Worm (Caenorhabditis elegans) whole organism, L4 larva: Measurements from ENCODE around the gene toe-1.

Experiments used
- Y75B8A.6 ChIP-seq: fragments of 200-800 bp; sonication (Bioruptor generic); IDR thresholded peaks from 2 replicates; pipeline ENCODE4 v1.3.6; 2022; ENCODE audit warnings: missing genetic modification reagents, missing genetic modification characterization, missing compliant biosample characterization
- aly-2 ChIP-seq: sonication (generic microtip); optimal IDR thresholded peaks from 2 replicates; lab custom pipeline; 2018; ENCODE audit warnings: missing biosample characterization, missing genetic modification characterization
- fkh-10 ChIP-seq: fragments of 150-350 bp; optimal IDR thresholded peaks from 2 replicates; lab custom pipeline; 2014; ENCODE audit warnings: missing biosample characterization, missing genetic modification reagents, missing genetic modification characterization
- lin-39 ChIP-seq: fragments of 150-350 bp; optimal IDR thresholded peaks from 2 replicates; lab custom pipeline; 2014; ENCODE audit warnings: missing biosample characterization, missing genetic modification reagents, missing genetic modification characterization
- mdl-1 ChIP-seq, 2 experiments: fragments of 150-350 bp in 1 of 2; sonication (generic microtip) in 1 of 2; optimal IDR thresholded peaks; 2 replicates each; lab custom pipeline; 2014 to 2017; ENCODE audit warnings: missing biosample characterization in 2 of 2, missing genetic modification characterization in 2 of 2
- mep-1 ChIP-seq: fragments of 150-350 bp; sonication (generic microtip); optimal IDR thresholded peaks from 3 replicates; lab custom pipeline; 2014; ENCODE audit warnings: missing biosample characterization, missing genetic modification characterization
- nhr-48 ChIP-seq: sonication (generic microtip); optimal IDR thresholded peaks from 2 replicates; lab custom pipeline; 2016; ENCODE audit warnings: mild to moderate bottlenecking, missing genetic modification characterization, missing compliant biosample characterization
- snpc-4 ChIP-seq: fragments of 150-350 bp; optimal IDR thresholded peaks from 2 replicates; lab custom pipeline; 2014; ENCODE audit warnings: missing biosample characterization, missing genetic modification characterization
- unc-39 ChIP-seq: sonication (generic microtip); optimal IDR thresholded peaks from 2 replicates; lab custom pipeline; 2017; ENCODE audit warnings: missing biosample characterization, missing genetic modification characterization
- zip-2 ChIP-seq: fragments of 150-350 bp; optimal IDR thresholded peaks from 2 replicates; lab custom pipeline; 2014; ENCODE audit warnings: missing biosample characterization, missing genetic modification characterization

DNA sequence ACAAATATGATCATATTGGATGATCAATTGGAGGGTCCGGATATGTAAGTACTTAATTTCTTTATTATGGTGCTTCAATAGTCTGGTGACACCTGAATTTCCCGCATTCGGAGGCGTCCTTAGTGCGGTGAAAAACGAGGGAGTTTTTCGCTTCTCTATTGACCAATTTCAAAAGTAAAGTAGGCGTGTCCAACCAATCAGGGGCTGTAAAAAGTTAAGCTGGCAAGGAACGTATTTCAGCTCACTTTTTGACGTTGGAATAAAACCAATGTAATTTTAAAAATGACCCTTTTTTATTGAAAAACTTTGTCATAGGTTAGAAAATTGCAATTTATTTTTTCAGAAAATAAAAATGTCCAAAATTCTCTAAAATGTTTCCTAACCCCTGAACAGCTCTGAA is 15.3 kb upstream of the toe-1 start:
- TF ChIP-seq zip-2 (no peak), unc-39 (tag; lab: Kevin White, UChicago) (no peak), nhr-48 (tag; lab: Kevin White, UChicago) (no peak), mdl-1 (tag; optimal IDR thresholded peaks at IDR 0.05; lab: Kevin White, UChicago) (no peak), aly-2 (no peak), Y75B8A.6 (no peak), fkh-10 (GFP tag; lab: Kevin White, UChicago) (no peak), mep-1 (tag; lab: Kevin White, UChicago) (no peak), lin-39 (tag; lab: Kevin White, UChicago) (no peak), snpc-4 (tag; lab: Kevin White, UChicago) (no peak)
